Worm (Caenorhabditis elegans) whole organism, L4 larva: ENCODE measurements around the gene dmsr-6.

ENCODE experiments used
- F10B5.3 ChIP-seq: sonication (generic microtip); optimal IDR thresholded peaks from 2 replicates; lab custom pipeline; 2016; ENCODE audit warnings: mild to moderate bottlenecking, missing genetic modification characterization, missing compliant biosample characterization
- F26F4.8 ChIP-seq: fragments of 200-800 bp; sonication (Bioruptor generic); conservative IDR thresholded peaks from 2 replicates; pipeline ENCODE4 v1.3.6; 2022; ENCODE audit warnings: missing genetic modification characterization, missing compliant biosample characterization
- R02D3.7 ChIP-seq: fragments of 150-350 bp; sonication (generic microtip); optimal IDR thresholded peaks from 3 replicates; lab custom pipeline; 2014; ENCODE audit warnings: missing biosample characterization, missing genetic modification characterization
- Y5F2A.4 ChIP-seq: fragments of 200-800 bp; sonication (Bioruptor generic); optimal IDR thresholded peaks from 2 replicates; lab custom pipeline; 2018; ENCODE audit warnings: mild to moderate bottlenecking, missing genetic modification characterization, missing compliant biosample characterization
- Y75B8A.6 ChIP-seq: fragments of 200-800 bp; sonication (Bioruptor generic); IDR thresholded peaks from 2 replicates; pipeline ENCODE4 v1.3.6; 2022; ENCODE audit warnings: missing genetic modification reagents, missing genetic modification characterization, missing compliant biosample characterization
- aha-1 ChIP-seq: fragments of 150-350 bp; peaks from one replicate; lab custom pipeline; 2014; ENCODE audit warnings: missing biosample characterization, missing genetic modification characterization
- ama-1 ChIP-seq: fragments of 150-350 bp; optimal IDR thresholded peaks from 2 replicates; lab custom pipeline; 2014; ENCODE audit warnings: inconsistent platforms, mixed read lengths
- arid-1 ChIP-seq: fragments of 200-800 bp; sonication (Bioruptor generic); conservative IDR thresholded peaks from 2 replicates; pipeline ENCODE4 v1.3.6; 2022; ENCODE audit warnings: missing genetic modification reagents, missing genetic modification characterization, missing compliant biosample characterization
- ceh-32 ChIP-seq: sonication (generic microtip); optimal IDR thresholded peaks from 2 replicates; lab custom pipeline; 2016; ENCODE audit warnings: mild to moderate bottlenecking, missing genetic modification characterization, missing compliant biosample characterization; ENCODE audit not compliant: poor library complexity
- ceh-82 ChIP-seq: sonication (generic microtip); optimal IDR thresholded peaks from 2 replicates; lab custom pipeline; 2017; ENCODE audit warnings: missing biosample characterization, missing genetic modification characterization
- cey-2 ChIP-seq: sonication (generic microtip); optimal IDR thresholded peaks from 3 replicates; lab custom pipeline; 2017; ENCODE audit warnings: missing genetic modification characterization, mild to moderate bottlenecking, missing compliant biosample characterization, antibody characterized with exemption, borderline replicate concordance; ENCODE audit not compliant: insufficient read depth
- daf-16 ChIP-seq, 3 experiments: sonication (generic microtip); optimal IDR thresholded peaks; 2 replicates each; lab custom pipeline; 2016 to 2017; ENCODE audit warnings: missing genetic modification characterization in 3 of 3, missing genetic modification reagents in 3 of 3, mild to moderate bottlenecking in 2 of 3, missing compliant biosample characterization in 2 of 3, missing biosample characterization in 1 of 3, moderate library complexity in 1 of 3
- dmd-8 ChIP-seq: fragments of 200-800 bp; sonication (Bioruptor generic); IDR thresholded peaks from 2 replicates; pipeline ENCODE4 v1.3.6; 2022; ENCODE audit warnings: missing genetic modification characterization, missing compliant biosample characterization
- dpl-1 ChIP-seq: fragments of 150-350 bp; optimal IDR thresholded peaks from 2 replicates; lab custom pipeline; 2014; ENCODE audit warnings: missing biosample characterization, missing genetic modification reagents, missing genetic modification characterization
- duxl-1 ChIP-seq: sonication (generic microtip); optimal IDR thresholded peaks from 2 replicates; lab custom pipeline; 2016; ENCODE audit warnings: mild to moderate bottlenecking, missing genetic modification characterization, moderate library complexity, missing compliant biosample characterization; ENCODE audit not compliant: poor library complexity
- dve-1 ChIP-seq: sonication (generic microtip); optimal IDR thresholded peaks from 2 replicates; lab custom pipeline; 2017; ENCODE audit warnings: antibody characterized with exemption, mild to moderate bottlenecking, missing genetic modification characterization, missing compliant biosample characterization; ENCODE audit not compliant: insufficient read depth
- egl-43 ChIP-seq: fragments of 200-800 bp; sonication (Bioruptor generic); IDR thresholded peaks from 2 replicates; pipeline ENCODE4 v1.3.6; 2022; ENCODE audit warnings: missing genetic modification reagents, missing genetic modification characterization, missing compliant biosample characterization
- fos-1 ChIP-seq: fragments of 150-350 bp; optimal IDR thresholded peaks from 2 replicates; lab custom pipeline; 2014; ENCODE audit warnings: missing biosample characterization, missing genetic modification characterization
- hif-1 ChIP-seq, 2 experiments: sonication (generic microtip); optimal IDR thresholded peaks; 2 replicates each; lab custom pipeline; 2016 to 2017; ENCODE audit warnings: missing compliant biosample characterization in 2 of 2, missing genetic modification characterization in 2 of 2, missing genetic modification reagents in 2 of 2, missing genotype in 2 of 2, mild to moderate bottlenecking in 1 of 2
- hlh-11 ChIP-seq: fragments of 200-800 bp; sonication (Bioruptor generic); optimal IDR thresholded peaks from 2 replicates; lab custom pipeline; 2018; ENCODE audit warnings: mild to moderate bottlenecking, missing genetic modification characterization, missing compliant biosample characterization
- hlh-30 ChIP-seq: sonication (generic microtip); optimal IDR thresholded peaks from 2 replicates; lab custom pipeline; 2017; ENCODE audit warnings: antibody characterized with exemption, mild to moderate bottlenecking, missing genetic modification characterization, missing compliant biosample characterization; ENCODE audit not compliant: insufficient read depth
- hmg-1.1 ChIP-seq: fragments of 200-800 bp; sonication (Bioruptor generic); IDR thresholded peaks from 2 replicates; pipeline ENCODE4 v1.3.6; 2022; ENCODE audit warnings: missing genetic modification reagents, missing genetic modification characterization, missing compliant biosample characterization
- lin-13 ChIP-seq: fragments of 150-350 bp; optimal IDR thresholded peaks from 2 replicates; lab custom pipeline; 2014; ENCODE audit warnings: missing biosample characterization, missing genetic modification reagents, missing genetic modification characterization
- lin-29 ChIP-seq: fragments of 200-800 bp; sonication (Bioruptor generic); IDR thresholded peaks from 2 replicates; pipeline ENCODE4 v1.3.6; 2022; ENCODE audit warnings: missing genetic modification reagents, missing genetic modification characterization, missing compliant biosample characterization
- lin-39 ChIP-seq: fragments of 150-350 bp; optimal IDR thresholded peaks from 2 replicates; lab custom pipeline; 2014; ENCODE audit warnings: missing biosample characterization, missing genetic modification reagents, missing genetic modification characterization
- lsy-2 ChIP-seq, 2 experiments: fragments of 150-350 bp in 1 of 2; sonication (generic microtip) in 1 of 2; optimal IDR thresholded peaks; 2 replicates each; lab custom pipeline; 2014 to 2017; ENCODE audit warnings: missing biosample characterization in 2 of 2, missing genetic modification characterization in 2 of 2
- madf-5 ChIP-seq, 2 experiments: fragments of 200-800 bp; sonication (Bioruptor generic); IDR thresholded peaks; 2 replicates each; pipeline ENCODE4 v1.3.6; 2022; ENCODE audit warnings: missing compliant biosample characterization in 2 of 2, missing genetic modification characterization in 2 of 2
- madf-9 ChIP-seq: fragments of 200-800 bp; sonication (Bioruptor generic); conservative IDR thresholded peaks from 2 replicates; pipeline ENCODE4 v1.3.6; 2022; ENCODE audit warnings: missing genetic modification reagents, missing genetic modification characterization, missing compliant biosample characterization
- mdl-1 ChIP-seq, 2 experiments: fragments of 150-350 bp in 1 of 2; sonication (generic microtip) in 1 of 2; optimal IDR thresholded peaks; 2 replicates each; lab custom pipeline; 2014 to 2017; ENCODE audit warnings: missing biosample characterization in 2 of 2, missing genetic modification characterization in 2 of 2
- mep-1 ChIP-seq: fragments of 150-350 bp; sonication (generic microtip); optimal IDR thresholded peaks from 3 replicates; lab custom pipeline; 2014; ENCODE audit warnings: missing biosample characterization, missing genetic modification characterization
- mes-2 ChIP-seq: sonication (generic microtip); optimal IDR thresholded peaks from 2 replicates; lab custom pipeline; 2016; ENCODE audit warnings: missing genotype, mild to moderate bottlenecking, missing genetic modification characterization, missing compliant biosample characterization; ENCODE audit not compliant: poor library complexity, severe bottlenecking
- mxl-3 ChIP-seq: fragments of 200-800 bp; sonication (Bioruptor generic); optimal IDR thresholded peaks from 2 replicates; lab custom pipeline; 2018; ENCODE audit warnings: mild to moderate bottlenecking, missing genetic modification characterization, missing compliant biosample characterization
- nhr-102 ChIP-seq: sonication (generic microtip); optimal IDR thresholded peaks from 2 replicates; lab custom pipeline; 2016; ENCODE audit warnings: mild to moderate bottlenecking, missing genetic modification characterization, moderate library complexity, missing compliant biosample characterization
- nhr-111 ChIP-seq: fragments of 200-800 bp; sonication (Bioruptor generic); optimal IDR thresholded peaks from 2 replicates; lab custom pipeline; 2018; ENCODE audit warnings: mild to moderate bottlenecking, missing genetic modification characterization, missing compliant biosample characterization
- nhr-28 ChIP-seq: fragments of 150-350 bp; optimal IDR thresholded peaks from 2 replicates; lab custom pipeline; 2014; ENCODE audit warnings: missing biosample characterization, missing genetic modification characterization
- nhr-41 ChIP-seq: fragments of 200-800 bp; sonication (Bioruptor generic); IDR thresholded peaks from 2 replicates; pipeline ENCODE4 v1.3.6; 2022; ENCODE audit warnings: missing genetic modification reagents, missing genetic modification characterization, missing compliant biosample characterization
- nhr-48 ChIP-seq: sonication (generic microtip); optimal IDR thresholded peaks from 2 replicates; lab custom pipeline; 2016; ENCODE audit warnings: mild to moderate bottlenecking, missing genetic modification characterization, missing compliant biosample characterization
- nhr-77 ChIP-seq: fragments of 150-350 bp; optimal IDR thresholded peaks from 2 replicates; lab custom pipeline; 2014; ENCODE audit warnings: missing biosample characterization, missing genetic modification characterization
- pha-4 ChIP-seq, 2 experiments: fragments of 150-350 bp in 1 of 2; fragments of 200-800 bp in 1 of 2; sonication (Bioruptor generic) in 1 of 2; IDR thresholded peaks in 1 of 2; optimal IDR thresholded peaks in 1 of 2; 2 replicates each; pipeline versions ENCODE4 v1.3.6 to Lab custom; 2014 to 2022; ENCODE audit warnings: missing genetic modification characterization in 2 of 2, missing genetic modification reagents in 2 of 2, missing biosample characterization in 1 of 2, missing compliant biosample characterization in 1 of 2
- pqm-1 ChIP-seq: sonication (generic microtip); optimal IDR thresholded peaks from 2 replicates; lab custom pipeline; 2017; ENCODE audit warnings: missing biosample characterization, missing genetic modification characterization
- rbr-2 ChIP-seq: sonication (generic microtip); optimal IDR thresholded peaks from 2 replicates; lab custom pipeline; 2016; ENCODE audit warnings: missing genotype, missing genetic modification characterization, missing compliant biosample characterization
- saeg-2 ChIP-seq: fragments of 200-800 bp; sonication (Bioruptor generic); IDR thresholded peaks from 2 replicates; pipeline ENCODE4 v1.3.6; 2022; ENCODE audit warnings: missing genetic modification reagents, missing genetic modification characterization, missing compliant biosample characterization
- snpc-4 ChIP-seq: fragments of 150-350 bp; optimal IDR thresholded peaks from 2 replicates; lab custom pipeline; 2014; ENCODE audit warnings: missing biosample characterization, missing genetic modification characterization
- spr-1 ChIP-seq: sonication (generic microtip); optimal IDR thresholded peaks from 2 replicates; lab custom pipeline; 2016; ENCODE audit warnings: mild to moderate bottlenecking, missing genetic modification characterization, missing compliant biosample characterization
- tag-97 ChIP-seq: fragments of 200-800 bp; sonication (Bioruptor generic); IDR thresholded peaks from 2 replicates; pipeline ENCODE4 v1.3.6; 2022; ENCODE audit warnings: missing genetic modification characterization, missing compliant biosample characterization
- tra-1 ChIP-seq: fragments of 200-800 bp; sonication (Bioruptor generic); IDR thresholded peaks from 2 replicates; pipeline ENCODE4 v1.3.6; 2022; ENCODE audit warnings: missing genetic modification reagents, missing genetic modification characterization, missing compliant biosample characterization
- vab-7 ChIP-seq: fragments of 200-800 bp; sonication (Bioruptor generic); IDR thresholded peaks from 2 replicates; pipeline ENCODE4 v1.3.6; 2022; ENCODE audit warnings: missing genetic modification reagents, missing genetic modification characterization, missing compliant biosample characterization
- zfp-2 ChIP-seq: sonication (generic microtip); optimal IDR thresholded peaks from 2 replicates; lab custom pipeline; 2016; ENCODE audit warnings: mild to moderate bottlenecking, missing genetic modification characterization, missing compliant biosample characterization

The dmsr-6 gene

ce11 chrII:14488661-14489060, 33.2 kb downstream of the dmsr-6 start, which contains the start of gene usp-14 (continued):
- TF ChIP-seq ama-1 (lab: Kevin White, UChicago): no peak
- no peak for TF ChIP-seq nhr-48
- no peak for TF ChIP-seq fos-1
- TF ChIP-seq lin-39: no peak
- TF ChIP-seq tra-1 (GFP tag; lab: Robert Waterston, UW): no peak
- TF ChIP-seq pha-4 (GFP tag; IDR thresholded peaks at IDR 0.05; lab: Robert Waterston, UW): no peak
- no peak for TF ChIP-seq pha-4 (tag; optimal IDR thresholded peaks at IDR 0.05; lab: Kevin White, UChicago)
- no peak for TF ChIP-seq F10B5.3 (tag; lab: Kevin White, UChicago)
- TF ChIP-seq nhr-41 (GFP tag; lab: Robert Waterston, UW): no peak
- TF ChIP-seq mes-2 (tag; lab: Kevin White, UChicago): peak; percentile 81
- peak in 1 of 2 experiments; percentile 71 for TF ChIP-seq hif-1 (tag; optimal IDR thresholded peaks at IDR 0.05; lab: Kevin White, UChicago)
- no peak for TF ChIP-seq tag-97 (GFP tag; lab: Robert Waterston, UW)
- TF ChIP-seq aha-1 (tag; lab: Kevin White, UChicago): peak; percentile 98
- TF ChIP-seq dmd-8: no peak
- no peak for TF ChIP-seq nhr-111 (GFP tag; lab: Kevin White, UChicago)
- TF ChIP-seq Y5F2A.4 (GFP tag; lab: Kevin White, UChicago): no peak
- peak; percentile 67 for TF ChIP-seq dve-1 (tag; lab: Kevin White, UChicago)
- TF ChIP-seq ceh-82: no peak
- peak; percentile 3 for TF ChIP-seq mxl-3
- TF ChIP-seq egl-43 (GFP tag; lab: Robert Waterston, UW): no peak
- TF ChIP-seq snpc-4 (tag; lab: Kevin White, UChicago): no peak
- no peak for TF ChIP-seq madf-5 (GFP tag; IDR thresholded peaks at IDR 0.05; lab: Robert Waterston, UW)
- no peak for TF ChIP-seq ceh-32
- no peak for TF ChIP-seq saeg-2 (GFP tag; lab: Robert Waterston, UW)
- TF ChIP-seq R02D3.7 (tag; lab: Kevin White, UChicago): no peak
- TF ChIP-seq vab-7 (GFP tag; lab: Robert Waterston, UW): 0 out of 2 replicates have a peak, but pooled peaks have one; percentile 16
- TF ChIP-seq duxl-1 (tag; lab: Kevin White, UChicago): no peak
- peak; percentile 44 for TF ChIP-seq rbr-2
- TF ChIP-seq arid-1: no peak
- TF ChIP-seq Y75B8A.6 (GFP tag; lab: Robert Waterston, UW): no peak
- no peak for TF ChIP-seq madf-9 (GFP tag; lab: Robert Waterston, UW)
- peak; percentile 55; the same call in 1 of the 2 replicates for TF ChIP-seq hmg-1.1 (GFP tag; lab: Robert Waterston, UW)
- TF ChIP-seq lin-13: no peak
- peak; percentile 53 for TF ChIP-seq mep-1
- TF ChIP-seq, all 104 proteins: peak for 26

ce11 chrII:14489407-14489806, 34.0 kb downstream of the dmsr-6 start, which contains the start of gene vnut-1:
TSS of gene vnut-1 (plus strand) at chrII:14489802.
- TF ChIP-seq nhr-102 (tag; lab: Kevin White, UChicago): no peak
- TF ChIP-seq lin-29 (GFP tag; lab: Robert Waterston, UW): no peak
- peak; percentile 59 for TF ChIP-seq dve-1 (tag; lab: Kevin White, UChicago)
- peak; percentile 32 for TF ChIP-seq hlh-11 (tag; lab: Kevin White, UChicago)
- no peak for TF ChIP-seq F26F4.8 (GFP tag; lab: Robert Waterston, UW)
- peak; percentile 57 for TF ChIP-seq nhr-48
- no peak for TF ChIP-seq duxl-1 (tag; lab: Kevin White, UChicago)
- TF ChIP-seq hif-1 (tag; optimal IDR thresholded peaks at IDR 0.05; lab: Kevin White, UChicago): peak in 1 of 2 experiments; percentile 62
- peak; percentile 37; the same call in 1 of the 2 replicates for TF ChIP-seq hmg-1.1 (GFP tag; lab: Robert Waterston, UW)
- TF ChIP-seq mep-1: peak; percentile 66
- TF ChIP-seq hlh-30: peak; percentile 55
- TF ChIP-seq daf-16 (GFP tag; optimal IDR thresholded peaks at IDR 0.05; lab: Kevin White, UChicago): no peak
- peak; percentile 70 for TF ChIP-seq daf-16 (tag; optimal IDR thresholded peaks at IDR 0.05; lab: Kevin White, UChicago)
- peak; percentile 78 for TF ChIP-seq nhr-28 (tag; lab: Kevin White, UChicago)
- TF ChIP-seq dpl-1: peak; percentile 29
- TF ChIP-seq lsy-2 (tag; optimal IDR thresholded peaks at IDR 0.05; lab: Kevin White, UChicago): peak in 1 of 2 experiments; percentile 66
- TF ChIP-seq nhr-41 (GFP tag; lab: Robert Waterston, UW): no peak
- no peak for TF ChIP-seq spr-1 (tag; lab: Kevin White, UChicago)
- no peak for TF ChIP-seq zfp-2 (tag; lab: Kevin White, UChicago)
- peak; percentile 68 for TF ChIP-seq cey-2 (tag; lab: Kevin White, UChicago)
- peak; percentile 97 for TF ChIP-seq aha-1 (tag; lab: Kevin White, UChicago)
- TF ChIP-seq pqm-1 (tag; lab: Kevin White, UChicago): peak; percentile 79
- TF ChIP-seq ceh-82: no peak
- TF ChIP-seq nhr-77 (tag; lab: Kevin White, UChicago): peak; percentile 92
- TF ChIP-seq mdl-1 (tag; optimal IDR thresholded peaks at IDR 0.05; lab: Kevin White, UChicago): peak in 1 of 2 experiments; percentile 72
